Fruit fly (Drosophila melanogaster) ovary, adult (tissue): Measurements from ENCODE around the gene mfas.

Source experiments
- CG17801 ChIP-seq: fragments of 200-800 bp; optimal IDR thresholded peaks from 2 replicates; lab custom pipeline; 2019; ENCODE audit warnings: missing biosample characterization, mild to moderate bottlenecking, missing genetic modification characterization, moderate library complexity; ENCODE audit not compliant: partially characterized antibody

Gene mfas

dm6 chr3R:11982547-11982946 is 10.6 kb downstream of the mfas start:
- no peak for TF ChIP-seq CG17801 (GFP tag; lab: Kevin White, UChicago)

dm6 chr3R:11981962-11982361 is 11.2 kb downstream of the mfas start, which contains the start of gene CG12224:
TSS of gene CG12224 (minus strand) at chr3R:11982062.
- no peak for TF ChIP-seq CG17801 (GFP tag; lab: Kevin White, UChicago)

DNA sequence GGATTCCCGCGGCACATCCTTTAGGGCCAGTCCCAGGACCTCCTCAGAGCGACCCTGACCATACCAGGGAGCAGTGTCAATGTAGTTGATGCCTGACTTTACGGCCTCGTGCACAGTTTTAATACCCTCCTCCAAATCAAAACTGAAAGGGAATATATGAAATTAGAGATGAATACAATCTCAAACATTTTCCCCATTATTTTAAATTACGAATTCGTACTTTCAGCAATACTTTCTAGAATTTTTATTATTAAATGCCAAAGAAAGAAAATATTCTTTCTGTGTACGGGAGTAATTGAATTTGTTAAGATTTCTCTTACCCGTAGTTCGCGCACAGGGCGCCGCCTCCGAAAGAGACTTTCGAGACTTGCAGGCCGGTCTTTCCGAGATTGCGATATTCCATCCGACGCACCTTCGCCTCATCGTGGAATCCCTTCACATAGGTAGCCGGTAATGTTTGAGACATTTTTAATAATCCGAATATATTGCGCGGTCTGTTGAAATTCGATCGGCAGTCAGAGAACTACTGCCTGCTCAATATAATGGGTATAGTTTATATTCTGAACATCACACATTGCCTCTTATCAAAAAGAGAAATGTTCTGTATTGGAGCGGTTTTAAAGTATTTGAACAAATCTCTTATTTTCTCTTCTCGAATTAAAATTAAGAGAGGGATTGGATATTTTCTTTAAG is 13.1 kb downstream of the mfas start, which contains the start of gene CG18547:
Gene CG18547 (minus strand): TSS at position 512 of the 693 bp plus-strand sequence.
- peak; percentile 11 for TF ChIP-seq CG17801 (GFP tag; lab: Kevin White, UChicago)

dm6 chr3R:11978278-11978677 is 14.8 kb downstream of the mfas start:
- TF ChIP-seq CG17801 (GFP tag; lab: Kevin White, UChicago), result no peak

dm6 chr3R:11977336-11977678 is 15.8 kb downstream of the mfas start:
- no peak for TF ChIP-seq CG17801 (GFP tag; lab: Kevin White, UChicago)

- no peak for TF ChIP-seq CG17801 (GFP tag; lab: Kevin White, UChicago)
Measured at dm6 chr3R:11976556-11977335, 16.4 kb downstream of the mfas start, which contains the start of gene CG10005. TSS of gene CG10005 (minus strand) at chr3R:11977197.

DNA sequence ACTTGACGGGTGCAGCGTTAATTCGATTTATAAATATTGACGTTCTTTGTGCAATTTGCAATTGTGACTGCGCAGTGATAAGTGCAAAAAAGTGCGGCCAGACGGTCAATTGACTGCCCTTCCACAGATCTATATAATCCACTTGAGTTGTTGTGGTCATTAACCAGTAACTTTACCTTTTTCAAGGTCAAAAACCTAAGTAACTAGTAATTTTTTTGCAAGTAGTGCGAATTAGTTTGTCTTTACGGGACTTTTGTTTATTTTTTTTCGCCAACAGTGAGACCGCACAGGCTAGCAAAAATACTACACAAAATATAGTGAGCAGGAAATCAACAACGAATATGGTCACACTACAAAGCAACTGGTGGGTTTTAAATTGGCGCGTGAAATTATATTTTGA is 18.5 kb downstream of the mfas start, which contains the start of gene Tango9:
Gene Tango9 (minus strand): TSS at position 280 of the 400 bp plus-strand sequence.
- TF ChIP-seq CG17801 (GFP tag; lab: Kevin White, UChicago), result peak; percentile 39

DNA sequence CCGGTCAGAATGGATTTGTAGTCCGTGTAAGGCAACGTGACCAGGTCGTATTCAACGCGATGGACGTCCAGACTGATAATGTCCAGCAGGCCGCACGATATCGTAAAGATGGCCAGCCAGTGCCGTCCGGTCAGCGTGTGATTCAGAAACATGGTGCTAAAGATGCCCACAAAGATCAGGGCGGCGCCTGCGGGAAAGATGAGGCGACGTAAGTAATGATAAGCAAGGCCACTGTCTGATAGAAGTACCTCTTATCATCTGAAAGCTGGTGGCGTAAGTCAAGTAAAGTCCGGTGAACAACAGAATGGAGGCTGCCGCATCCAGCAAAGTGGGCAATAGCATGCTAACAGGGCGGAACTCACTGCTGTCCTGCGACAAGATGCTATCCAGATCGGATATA is 19.3 kb downstream of the mfas start:
- TF ChIP-seq CG17801 (GFP tag; lab: Kevin White, UChicago), result no peak

DNA sequence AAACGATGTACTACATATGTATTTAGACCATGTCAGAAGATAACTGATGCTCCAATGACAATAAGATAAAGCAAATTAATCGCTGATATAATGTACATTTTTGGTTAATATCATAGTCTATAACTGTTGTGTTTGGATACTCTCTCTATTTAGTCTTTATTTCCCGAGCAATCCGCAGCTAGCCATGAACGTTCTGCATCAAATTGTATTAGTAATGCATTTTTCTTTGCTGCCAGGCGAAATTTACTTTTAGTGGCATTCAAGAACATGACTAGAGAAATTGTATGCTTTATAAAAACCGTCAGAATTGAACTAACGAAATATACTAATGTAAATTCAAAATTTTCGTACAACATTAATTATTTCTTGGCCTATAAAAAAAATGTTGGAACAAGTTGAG is 21.7 kb downstream of the mfas start, which contains the start of gene GC2:
Gene GC2 (plus strand): TSS at position 301 of the 400 bp plus-strand sequence.
- TF ChIP-seq CG17801 (GFP tag; lab: Kevin White, UChicago), result no peak

DNA sequence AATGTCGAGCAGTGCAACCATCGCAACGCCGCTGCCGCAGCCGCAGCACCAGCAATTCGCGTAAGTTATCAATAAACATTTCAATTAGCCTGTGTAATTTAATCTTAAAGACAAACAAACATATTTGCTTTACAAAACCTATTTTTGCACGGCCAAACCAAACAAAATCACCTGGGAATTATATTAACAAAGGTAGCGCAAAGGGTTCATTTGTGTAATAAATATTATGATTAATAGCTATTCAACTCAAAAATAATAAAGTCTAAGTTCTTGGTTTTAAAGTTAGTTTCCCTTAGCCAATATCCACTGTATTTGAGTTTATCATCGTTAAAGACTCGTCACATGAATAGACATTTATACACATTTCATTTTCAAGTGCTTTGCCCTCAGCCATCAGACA is 23.9 kb downstream of the mfas start:
- no peak for TF ChIP-seq CG17801 (GFP tag; lab: Kevin White, UChicago)

dm6 chr3R:11968030-11968753 is 24.9 kb downstream of the mfas start:
- no peak for TF ChIP-seq CG17801 (GFP tag; lab: Kevin White, UChicago)

DNA sequence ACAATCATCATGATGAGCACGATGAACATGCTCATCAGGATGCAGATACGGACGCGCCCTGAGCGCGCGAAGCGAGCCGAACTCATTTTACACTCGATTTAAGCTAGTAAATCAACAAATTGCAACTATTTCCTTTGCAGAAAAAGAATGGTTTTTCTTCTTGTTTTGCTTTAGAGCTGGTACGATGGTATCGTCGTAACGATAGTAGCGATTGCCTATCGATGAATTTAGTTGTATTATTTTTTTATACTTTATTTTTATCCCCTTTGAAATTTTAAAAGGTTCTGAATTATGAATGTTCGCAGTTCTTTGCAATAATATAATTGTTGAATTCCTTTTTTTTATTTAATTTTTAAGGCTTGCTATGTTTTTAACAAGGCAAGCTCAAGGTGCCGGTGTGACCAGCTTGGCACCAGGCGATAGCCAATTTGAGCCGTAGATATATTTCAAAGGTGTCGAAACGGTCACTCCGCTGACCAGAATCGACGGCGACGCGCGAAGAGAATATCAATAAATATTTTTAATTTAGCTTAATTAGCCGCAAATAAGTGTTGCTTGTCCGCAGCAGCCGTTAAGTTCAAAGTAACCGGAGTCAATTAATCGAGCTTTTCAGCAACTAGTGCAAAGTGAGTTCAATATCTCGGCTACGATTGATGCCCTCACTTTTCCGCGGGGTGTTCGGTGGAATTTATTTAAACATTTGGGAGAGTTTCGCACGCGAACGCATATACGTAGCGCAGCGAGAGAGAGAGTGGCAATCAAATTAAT is 25.7 kb downstream of the mfas start, which contains the start of the genes CG12213 and GC1:
Gene CG12213 (minus strand): TSS at position 430 of the 768 bp plus-strand sequence.
Gene GC1 (plus strand): TSS at position 447 of the 768 bp plus-strand sequence.
- peak; percentile 80 for TF ChIP-seq CG17801 (GFP tag; lab: Kevin White, UChicago)

DNA sequence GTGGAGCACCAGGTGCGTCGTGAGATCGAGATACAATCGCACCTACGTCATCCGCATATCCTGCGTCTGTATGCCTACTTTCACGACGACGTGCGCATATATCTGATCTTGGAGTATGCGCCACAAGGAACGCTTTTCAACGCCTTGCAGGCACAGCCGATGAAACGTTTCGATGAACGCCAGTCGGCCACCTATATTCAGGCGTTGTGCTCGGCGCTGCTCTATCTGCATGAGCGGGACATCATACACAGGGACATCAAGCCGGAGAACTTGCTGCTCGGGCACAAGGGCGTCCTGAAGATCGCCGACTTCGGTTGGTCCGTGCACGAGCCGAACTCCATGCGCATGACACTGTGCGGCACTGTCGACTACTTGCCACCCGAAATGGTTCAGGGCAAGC is 29.1 kb downstream of the mfas start:
- no peak for TF ChIP-seq CG17801 (GFP tag; lab: Kevin White, UChicago)

- TF ChIP-seq CG17801 (GFP tag; lab: Kevin White, UChicago), result peak; percentile 77
Measured at dm6 chr3R:11962739-11963214, 30.3 kb downstream of the mfas start, which contains the start of the genes CG3281 and aurA. TSS of gene CG3281 (minus strand) at chr3R:11962805. TSS of gene aurA (plus strand) at chr3R:11963124.
